Worm (Caenorhabditis elegans): ENCODE data around the gene nhr-275.

nhr-275 gene

ce11 chrV:2260660-2261059, 6.2 kb downstream of the nhr-275 start, which contains the start of gene F41B5.12:
F41B5.12 (plus strand) TSS chrV:2260960.
- TF ChIP-seq R02D3.7 (tag; optimal IDR thresholded peaks at IDR 0.05) = no peak
- TF ChIP-seq aly-2 (tag; optimal IDR thresholded peaks at IDR 0.05) = no peak
- TF ChIP-seq fos-1 (tag; optimal IDR thresholded peaks at IDR 0.05) = no peak
- TF ChIP-seq lsy-12 (tag; optimal IDR thresholded peaks at IDR 0.05) = no peak
- no peak for TF ChIP-seq lin-15B (tag; optimal IDR thresholded peaks at IDR 0.05)

DNA sequence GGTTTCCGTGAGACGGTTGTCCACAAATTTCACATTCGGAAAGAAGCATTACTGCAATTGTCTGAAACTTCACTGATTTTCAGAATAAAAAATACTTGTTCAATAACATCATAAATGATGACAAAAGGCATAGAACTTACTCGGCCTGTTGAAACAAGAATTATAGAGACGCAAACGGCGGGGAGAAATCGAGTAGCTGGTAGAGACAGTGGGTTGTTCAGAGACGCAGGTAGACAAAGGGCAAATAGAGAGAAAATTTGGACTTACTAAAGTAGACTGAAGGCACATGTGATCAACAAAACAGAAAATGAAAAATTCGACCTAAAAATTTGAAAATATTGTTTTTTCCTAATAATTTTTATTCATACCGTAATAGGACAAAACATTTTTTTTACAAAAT, 7.1 kb downstream of the nhr-275 start, which contains the start of gene nhr-182:
nhr-182 (minus strand) TSS at position 178 of the 400 bp plus-strand sequence.
- TF ChIP-seq unc-39 (tag; optimal IDR thresholded peaks at IDR 0.05) (no peak), ztf-4 (tag; optimal IDR thresholded peaks at IDR 0.05) (no peak), nhr-77 (tag; optimal IDR thresholded peaks at IDR 0.05) (no peak), skn-1 (tag; optimal IDR thresholded peaks at IDR 0.05) (peak; percentile 89), nfya-1 (tag; optimal IDR thresholded peaks at IDR 0.05; ENCODE audit: insufficient read depth) (peak; percentile 16), eor-1 (tag; optimal IDR thresholded peaks at IDR 0.05) (no peak), tbx-2 (tag; optimal IDR thresholded peaks at IDR 0.05) (no peak), nhr-25 (tag; optimal IDR thresholded peaks at IDR 0.05) (no peak), elt-1 (tag; optimal IDR thresholded peaks at IDR 0.05) (no peak), ceh-82 (tag; optimal IDR thresholded peaks at IDR 0.05) (no peak), elt-3 (tag; optimal IDR thresholded peaks at IDR 0.05) (no peak), nhr-12 (tag; optimal IDR thresholded peaks at IDR 0.05) (no peak), ztf-11 (tag; optimal IDR thresholded peaks at IDR 0.05) (no peak), R02D3.7 (tag; optimal IDR thresholded peaks at IDR 0.05) (no peak), egl-5 (tag; optimal IDR thresholded peaks at IDR 0.05) (no peak), nhr-23 (tag; optimal IDR thresholded peaks at IDR 0.05) (peak; percentile 3), ZK546.5 (tag; optimal IDR thresholded peaks at IDR 0.05) (no peak), aly-2 (tag; optimal IDR thresholded peaks at IDR 0.05) (no peak), nhr-76 (tag; optimal IDR thresholded peaks at IDR 0.05) (no peak), egl-27 (tag; optimal IDR thresholded peaks at IDR 0.05) (no peak), mdl-1 (tag; optimal IDR thresholded peaks at IDR 0.05) (no peak), pha-4 (tag; optimal IDR thresholded peaks at IDR 0.05) (peak; percentile 83), elt-2 (tag; optimal IDR thresholded peaks at IDR 0.05) (peak; percentile 28), lin-15B (tag; optimal IDR thresholded peaks at IDR 0.05) (no peak)

- peak; percentile 15 for TF ChIP-seq hmg-11 (tag; optimal IDR thresholded peaks at IDR 0.05)
Observed at ce11 chrV:2255191-2255590, 11.7 kb downstream of the nhr-275 start, which contains the start of gene F41B5.1. F41B5.1 (plus strand) TSS chrV:2255533.

DNA sequence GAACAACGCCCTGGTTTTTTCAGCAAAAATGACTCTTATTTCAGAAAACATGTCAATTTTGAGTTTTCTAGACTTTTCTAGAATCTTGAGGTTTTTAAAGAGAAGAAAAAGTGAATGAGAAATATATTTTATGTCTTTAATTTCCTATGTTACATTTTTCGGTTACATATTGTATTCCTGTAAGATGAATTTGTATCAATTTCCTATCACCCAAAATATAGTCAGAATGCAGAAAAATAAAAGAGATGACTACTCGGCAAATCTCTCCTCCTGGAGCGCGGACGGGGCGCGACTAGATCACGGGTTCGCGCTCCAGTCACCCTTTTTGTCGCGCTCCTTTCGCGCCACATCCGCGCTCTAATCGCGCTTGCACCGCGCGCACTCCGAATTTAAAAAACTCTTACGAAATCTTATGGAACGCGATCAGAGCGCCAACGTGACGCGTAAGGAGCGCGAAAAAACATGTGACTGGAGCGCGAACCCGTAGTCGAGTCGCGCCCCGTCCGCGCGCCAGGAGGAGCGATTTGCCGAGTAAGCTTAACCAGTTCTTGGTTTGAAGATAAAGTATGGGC, 12.2 kb downstream of the nhr-275 start, which contains the start of gene str-253:
str-253 (minus strand) TSS at position 51 of the 572 bp plus-strand sequence.
- TF ChIP-seq egl-27 (tag; optimal IDR thresholded peaks at IDR 0.05) (no peak), elt-2 (tag; optimal IDR thresholded peaks at IDR 0.05) (no peak), nhr-11 (tag; optimal IDR thresholded peaks at IDR 0.05) (no peak), fkh-2 (tag; optimal IDR thresholded peaks at IDR 0.05) (no peak), lsy-12 (tag; optimal IDR thresholded peaks at IDR 0.05) (no peak), ZK546.5 (tag; optimal IDR thresholded peaks at IDR 0.05) (no peak), nhr-25 (tag; optimal IDR thresholded peaks at IDR 0.05) (no peak), mml-1 (tag; optimal IDR thresholded peaks at IDR 0.05) (no peak), zag-1 (tag; optimal IDR thresholded peaks at IDR 0.05) (no peak), nhr-76 (tag; optimal IDR thresholded peaks at IDR 0.05) (no peak), nhr-67 (tag; optimal IDR thresholded peaks at IDR 0.05) (no peak), unc-39 (tag; optimal IDR thresholded peaks at IDR 0.05) (no peak), aly-2 (tag; optimal IDR thresholded peaks at IDR 0.05) (no peak), pha-4 (tag; optimal IDR thresholded peaks at IDR 0.05) (no peak), pqm-1 (tag; optimal IDR thresholded peaks at IDR 0.05) (no peak), ztf-4 (tag; optimal IDR thresholded peaks at IDR 0.05) (no peak)

- TF ChIP-seq nfya-1 (tag; optimal IDR thresholded peaks at IDR 0.05; ENCODE audit: insufficient read depth) (no peak), nhr-25 (tag; optimal IDR thresholded peaks at IDR 0.05) (no peak), elt-2 (tag; optimal IDR thresholded peaks at IDR 0.05) (peak; percentile 55), snpc-4 (tag; optimal IDR thresholded peaks at IDR 0.05) (no peak), nhr-11 (tag; optimal IDR thresholded peaks at IDR 0.05) (no peak), pqm-1 (tag; optimal IDR thresholded peaks at IDR 0.05) (peak; percentile 13), ceh-28 (tag; optimal IDR thresholded peaks at IDR 0.05) (no peak), unc-62 (GFP tag; optimal IDR thresholded peaks at IDR 0.05) (no peak), ama-1 (optimal IDR thresholded peaks at IDR 0.05) (no peak), daf-12 (tag; optimal IDR thresholded peaks at IDR 0.05) (no peak), lsy-12 (tag; optimal IDR thresholded peaks at IDR 0.05) (no peak), egl-27 (tag; optimal IDR thresholded peaks at IDR 0.05) (no peak), nhr-43 (tag; optimal IDR thresholded peaks at IDR 0.05; ENCODE audit: poor library complexity, severe bottlenecking) (no peak), egl-5 (tag; optimal IDR thresholded peaks at IDR 0.05) (no peak), fkh-2 (tag; optimal IDR thresholded peaks at IDR 0.05) (no peak)
Observed at ce11 chrV:2251774-2252173, 15.1 kb downstream of the nhr-275 start.
